Fruit fly (Drosophila melanogaster) whole organism, embryonic: Measurements from ENCODE around the gene CG5805.

Source experiments
- Bgb ChIP-seq: fragments of 200-800 bp; sonication (Bioruptor generic); IDR thresholded peaks from 2 replicates; pipeline ENCODE4 v1.3.6; 2022; ENCODE audit warnings: missing biosample characterization, missing genetic modification characterization; ENCODE audit not compliant: partially characterized antibody
- CG10209 ChIP-seq: fragments of 200-800 bp; sonication (Bioruptor generic); optimal IDR thresholded peaks from 3 replicates; lab custom pipeline; 2017; ENCODE audit warnings: missing biosample characterization, mild to moderate bottlenecking, missing genetic modification characterization, missing genetic modification reagents
- CG10462 ChIP-seq: fragments of 200-800 bp; sonication (Bioruptor generic); optimal IDR thresholded peaks from 2 replicates; lab custom pipeline; 2016; ENCODE audit warnings: missing biosample characterization, missing genetic modification characterization
- CG12104 ChIP-seq: fragments of 200-800 bp; sonication (Bioruptor generic); optimal IDR thresholded peaks from 3 replicates; lab custom pipeline; 2016; ENCODE audit warnings: missing biosample characterization, missing genetic modification characterization
- CG12391 ChIP-seq: fragments of 200-800 bp; sonication (Bioruptor generic); optimal IDR thresholded peaks from 3 replicates; lab custom pipeline; 2018; ENCODE audit warnings: missing biosample characterization, mild to moderate bottlenecking, missing genetic modification characterization, moderate library complexity
- CG15696 ChIP-seq: fragments of 200-800 bp; sonication (Bioruptor generic); optimal IDR thresholded peaks from 2 replicates; lab custom pipeline; 2019; ENCODE audit warnings: missing biosample characterization, mild to moderate bottlenecking, missing genetic modification characterization, moderate library complexity
- CG2129 ChIP-seq: fragments of 200-800 bp; sonication (Bioruptor generic); IDR thresholded peaks from 2 replicates; pipeline ENCODE4 v1.3.6; 2022; ENCODE audit warnings: missing biosample characterization, missing genetic modification characterization; ENCODE audit not compliant: partially characterized antibody
- CG3163 ChIP-seq: fragments of 200-800 bp; sonication (Bioruptor generic); optimal IDR thresholded peaks from 3 replicates; lab custom pipeline; 2016; ENCODE audit warnings: missing biosample characterization, missing genetic modification characterization
- CG32767 ChIP-seq: fragments of 200-800 bp; sonication (Bioruptor generic); IDR thresholded peaks from 2 replicates; pipeline ENCODE4 v1.3.6; 2022; ENCODE audit warnings: missing biosample characterization, missing genetic modification characterization
- CG3847 ChIP-seq: fragments of 200-800 bp; sonication (Bioruptor generic); IDR thresholded peaks from 2 replicates; pipeline ENCODE4 v1.3.6; 2022; ENCODE audit warnings: missing biosample characterization, missing genetic modification characterization
- CG43689 ChIP-seq: fragments of 200-800 bp; sonication (Bioruptor generic); IDR thresholded peaks from 2 replicates; pipeline ENCODE4 v1.3.6; 2022; ENCODE audit warnings: missing biosample characterization, missing genetic modification characterization
- CG9437 ChIP-seq: fragments of 200-800 bp; sonication (Bioruptor generic); optimal IDR thresholded peaks from 2 replicates; lab custom pipeline; 2018; ENCODE audit warnings: missing biosample characterization, mild to moderate bottlenecking, missing genetic modification characterization
- CG9797 ChIP-seq: fragments of 200-800 bp; sonication (Bioruptor generic); optimal IDR thresholded peaks from 3 replicates; lab custom pipeline; 2018; ENCODE audit warnings: missing biosample characterization, mild to moderate bottlenecking, missing genetic modification characterization
- CkIIα-i1 ChIP-seq: fragments of 200-800 bp; sonication (Bioruptor generic); IDR thresholded peaks from 2 replicates; pipeline ENCODE4 v1.3.6; 2022; ENCODE audit warnings: missing biosample characterization, missing genetic modification characterization
- Dfd ChIP-seq, 2 experiments: fragments of >200 bp; optimal IDR thresholded peaks; 2 replicates each; lab custom pipeline; 2017; ENCODE audit warnings: missing biosample characterization in 2 of 2, missing genetic modification characterization in 2 of 2
- Dip2 ChIP-seq: fragments of 200-800 bp; sonication (Bioruptor generic); IDR thresholded peaks from 2 replicates; pipeline ENCODE4 v1.3.6; 2022; ENCODE audit warnings: missing biosample characterization, missing genetic modification characterization
- Doc3 ChIP-seq: fragments of 200-800 bp; sonication (Bioruptor generic); IDR thresholded peaks from 3 replicates; pipeline ENCODE4 v1.3.6; 2022; ENCODE audit warnings: missing biosample characterization, missing genetic modification characterization; ENCODE audit not compliant: partially characterized antibody
- GATAe ChIP-seq: fragments of 200-800 bp; sonication (Bioruptor generic); conservative IDR thresholded peaks from 2 replicates; pipeline ENCODE4 v1.3.6; 2022; ENCODE audit warnings: missing biosample characterization, missing genetic modification characterization
- Hmx ChIP-seq: fragments of 200-800 bp; sonication (Bioruptor generic); optimal IDR thresholded peaks from 2 replicates; lab custom pipeline; 2016; ENCODE audit warnings: missing biosample characterization, missing genetic modification characterization
- Kr ChIP-seq: fragments of 200-800 bp; sonication (Bioruptor generic); optimal IDR thresholded peaks from 2 replicates; lab custom pipeline; 2017; ENCODE audit warnings: missing biosample characterization, mild to moderate bottlenecking, missing genetic modification characterization
- Lhr ChIP-seq: fragments of 200-800 bp; sonication (Bioruptor generic); optimal IDR thresholded peaks from 3 replicates; lab custom pipeline; 2017; ENCODE audit warnings: mild to moderate bottlenecking, missing biosample characterization, missing genetic modification reagents, missing genetic modification characterization
- Meics ChIP-seq: fragments of 200-800 bp; sonication (Bioruptor generic); optimal IDR thresholded peaks from 2 replicates; lab custom pipeline; 2017; ENCODE audit warnings: missing biosample characterization, mild to moderate bottlenecking, missing genetic modification characterization
- Nf-YB ChIP-seq: fragments of 200-800 bp; sonication (Bioruptor generic); optimal IDR thresholded peaks from 3 replicates; lab custom pipeline; 2019; ENCODE audit warnings: missing biosample characterization, mild to moderate bottlenecking, missing genetic modification characterization, moderate library complexity
- Side ChIP-seq: fragments of 200-800 bp; sonication (Bioruptor generic); optimal IDR thresholded peaks from 2 replicates; lab custom pipeline; 2016; ENCODE audit warnings: missing biosample characterization, missing genetic modification characterization
- Sry-β ChIP-seq: fragments of 200-800 bp; sonication (Bioruptor generic); optimal IDR thresholded peaks from 2 replicates; lab custom pipeline; 2018; ENCODE audit warnings: missing biosample characterization, mild to moderate bottlenecking, missing genetic modification characterization, moderate library complexity
- TFAM ChIP-seq: fragments of 200-800 bp; sonication (Bioruptor generic); optimal IDR thresholded peaks from 2 replicates; lab custom pipeline; 2017; ENCODE audit warnings: missing biosample characterization, missing genetic modification characterization, inconsistent platforms
- amos ChIP-seq: fragments of 200-800 bp; sonication (Bioruptor generic); IDR thresholded peaks from 2 replicates; pipeline ENCODE4 v1.3.6; 2022; ENCODE audit warnings: missing biosample characterization, missing genetic modification characterization; ENCODE audit not compliant: partially characterized antibody
- chinmo ChIP-seq: fragments of 200-800 bp; sonication (Bioruptor generic); IDR thresholded peaks from 4 replicates; pipeline ENCODE4 v1.3.6; 2022; ENCODE audit warnings: missing biosample characterization, missing genetic modification characterization; ENCODE audit not compliant: partially characterized antibody
- dm ChIP-seq: fragments of 200-800 bp; sonication (Bioruptor generic); optimal IDR thresholded peaks from 3 replicates; lab custom pipeline; 2016; ENCODE audit warnings: missing biosample characterization, missing genetic modification characterization
- dmrt11E ChIP-seq: fragments of 200-800 bp; sonication (Bioruptor generic); optimal IDR thresholded peaks from 3 replicates; lab custom pipeline; 2018; ENCODE audit warnings: missing biosample characterization, mild to moderate bottlenecking, missing genetic modification characterization, moderate library complexity
- dpn ChIP-seq, 2 experiments: fragments of 200-800 bp; sonication (Bioruptor generic); optimal IDR thresholded peaks; 3 replicates each; lab custom pipeline; 2016; ENCODE audit warnings: missing biosample characterization in 2 of 2, missing genetic modification characterization in 2 of 2
- esg ChIP-seq: fragments of 200-800 bp; sonication (Bioruptor generic); conservative IDR thresholded peaks from 2 replicates; pipeline ENCODE4 v1.3.6; 2022; ENCODE audit warnings: missing biosample characterization, missing genetic modification characterization
- exex ChIP-seq: fragments of 200-800 bp; sonication (Bioruptor generic); optimal IDR thresholded peaks from 4 replicates; lab custom pipeline; 2018; ENCODE audit warnings: missing biosample characterization, mild to moderate bottlenecking, missing genetic modification characterization, moderate library complexity
- fd3F ChIP-seq: fragments of 200-800 bp; sonication (Bioruptor generic); optimal IDR thresholded peaks from 2 replicates; lab custom pipeline; 2018; ENCODE audit warnings: missing biosample characterization, mild to moderate bottlenecking, missing genetic modification characterization, moderate library complexity
- fu2 ChIP-seq: fragments of 200-800 bp; sonication (Bioruptor generic); optimal IDR thresholded peaks from 2 replicates; lab custom pipeline; 2016; ENCODE audit warnings: missing biosample characterization, missing genetic modification characterization
- gcm2 ChIP-seq: fragments of 200-800 bp; sonication (Bioruptor generic); optimal IDR thresholded peaks from 2 replicates; lab custom pipeline; 2016; ENCODE audit warnings: missing biosample characterization, missing genetic modification characterization
- gro ChIP-seq: fragments of 200-800 bp; sonication (Bioruptor generic); optimal IDR thresholded peaks from 2 replicates; lab custom pipeline; 2016; ENCODE audit warnings: missing biosample characterization, missing genetic modification characterization
- gt ChIP-seq: fragments of 200-800 bp; sonication (Bioruptor generic); IDR thresholded peaks from 2 replicates; pipeline ENCODE4 v1.3.6; 2022; ENCODE audit warnings: missing biosample characterization, missing genetic modification characterization
- ham ChIP-seq: fragments of 200-800 bp; sonication (Bioruptor generic); IDR thresholded peaks from 2 replicates; pipeline ENCODE4 v1.3.6; 2022; ENCODE audit warnings: missing biosample characterization, missing genetic modification characterization
- her ChIP-seq: fragments of 200-800 bp; sonication (Bioruptor generic); optimal IDR thresholded peaks from 2 replicates; lab custom pipeline; 2016; ENCODE audit warnings: missing biosample characterization, missing genetic modification characterization
- lov ChIP-seq, 2 experiments: fragments of 200-800 bp in 1 of 2; fragments of >200 bp in 1 of 2; sonication (Bioruptor generic) in 1 of 2; IDR thresholded peaks in 1 of 2; optimal IDR thresholded peaks in 1 of 2; 2 replicates in 1 of 2; 3 replicates in 1 of 2; pipeline versions ENCODE4 v1.3.6 to Lab custom; 2017 to 2022; ENCODE audit warnings: missing biosample characterization in 1 of 2, missing genetic modification characterization in 1 of 2
- mld ChIP-seq: fragments of 200-800 bp; sonication (Bioruptor generic); IDR thresholded peaks from 3 replicates; pipeline ENCODE4 v1.3.6; 2022; ENCODE audit warnings: missing biosample characterization, missing genetic modification characterization; ENCODE audit not compliant: partially characterized antibody
- odd ChIP-seq: fragments of 200-800 bp; sonication (Bioruptor generic); optimal IDR thresholded peaks from 2 replicates; lab custom pipeline; 2017; ENCODE audit warnings: missing biosample characterization, mild to moderate bottlenecking, missing genetic modification characterization
- onecut ChIP-seq: fragments of 200-800 bp; sonication (Bioruptor generic); IDR thresholded peaks from 2 replicates; pipeline ENCODE4 v1.3.6; 2022; ENCODE audit warnings: missing biosample characterization, missing genetic modification characterization
- pzg ChIP-seq: fragments of 200-800 bp; sonication (Bioruptor generic); optimal IDR thresholded peaks from 3 replicates; lab custom pipeline; 2018; ENCODE audit warnings: missing biosample characterization, mild to moderate bottlenecking, missing genetic modification characterization, moderate library complexity
- sim ChIP-seq: fragments of 200-800 bp; sonication (Bioruptor generic); IDR thresholded peaks from 2 replicates; pipeline ENCODE4 v1.3.6; 2022; ENCODE audit warnings: missing biosample characterization, missing genetic modification characterization
- slbo ChIP-seq: fragments of 200-800 bp; sonication (Bioruptor generic); IDR thresholded peaks from 2 replicates; pipeline ENCODE4 v1.3.6; 2022; ENCODE audit warnings: missing biosample characterization, missing genetic modification characterization
- sqz ChIP-seq: fragments of 200-800 bp; sonication (Bioruptor generic); optimal IDR thresholded peaks from 3 replicates; lab custom pipeline; 2018; ENCODE audit warnings: missing biosample characterization, mild to moderate bottlenecking, missing genetic modification characterization
- trh ChIP-seq: fragments of 200-800 bp; sonication (Bioruptor generic); optimal IDR thresholded peaks from 2 replicates; lab custom pipeline; 2016; ENCODE audit warnings: missing biosample characterization, missing genetic modification characterization
- wek ChIP-seq: fragments of 200-800 bp; sonication (Bioruptor generic); optimal IDR thresholded peaks from 3 replicates; lab custom pipeline; 2018; ENCODE audit warnings: missing biosample characterization, mild to moderate bottlenecking, missing genetic modification characterization, moderate library complexity

The CG5805 gene

DNA sequence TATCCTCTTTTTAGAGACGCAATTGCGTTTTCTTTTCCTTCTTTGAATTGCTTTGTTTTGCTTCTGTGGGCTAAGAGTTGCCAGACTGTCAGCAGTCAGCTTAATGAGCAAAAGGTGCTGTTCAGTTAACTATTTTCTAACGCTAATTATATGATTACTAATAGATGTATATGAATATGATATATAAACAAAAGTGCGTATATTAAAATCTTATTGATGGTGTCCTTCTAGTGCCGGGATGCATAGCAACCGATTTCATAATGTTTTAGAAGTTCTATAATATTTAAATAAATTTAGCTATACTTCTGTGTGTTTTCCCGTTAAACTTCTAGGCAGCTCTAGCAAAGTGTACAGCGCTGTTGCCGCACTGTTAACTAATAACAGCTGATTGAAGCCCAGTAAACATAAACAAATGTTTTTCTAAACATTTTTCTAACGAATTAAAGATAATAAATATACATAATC lies 42.7 kb upstream of the CG5805 start, which contains the start of the genes Kaz and CG43273 (continued):
- TF ChIP-seq dm (no peak), CG12104 (GFP tag; lab: Kevin White, UChicago) (peak; percentile 0), Sry-β (peak; percentile 100), amos (GFP tag; lab: Robert Waterston, UW) (no peak), Nf-YB (GFP tag; lab: Kevin White, UChicago) (no peak), chinmo (GFP tag; lab: Robert Waterston, UW) (no peak), slbo (peak; percentile 71), onecut (GFP tag; lab: Robert Waterston, UW) (no peak), dmrt11E (tag; lab: Kevin White, UChicago) (peak; percentile 40), CG3163 (GFP tag; lab: Kevin White, UChicago) (no peak), CG2129 (no peak), CG32767 (GFP tag; lab: Robert Waterston, UW) (no peak; the same call in 1 of the 2 replicates), exex (tag; lab: Kevin White, UChicago) (no peak), sqz (GFP tag; lab: Kevin White, UChicago) (no peak), Dfd (GFP tag; optimal IDR thresholded peaks at IDR 0.05; lab: Kevin White, UChicago) (no peak), Hmx (GFP tag; lab: Kevin White, UChicago) (no peak), Kr (GFP tag; lab: Kevin White, UChicago) (no peak), Meics (GFP tag; lab: Kevin White, UChicago) (peak; percentile 58), wek (GFP tag; lab: Kevin White, UChicago) (no peak), Lhr (GFP tag; lab: Kevin White, UChicago) (no peak), Side (GFP tag; lab: Kevin White, UChicago) (no peak), CG15696 (tag; lab: Kevin White, UChicago) (peak; percentile 67), sim (GFP tag; lab: Robert Waterston, UW) (no peak), CG12391 (tag; lab: Kevin White, UChicago) (peak; percentile 81), CG10209 (GFP tag; lab: Kevin White, UChicago) (peak; percentile 37), trh (GFP tag; lab: Kevin White, UChicago) (no peak), her (no peak), CG43689 (GFP tag; lab: Robert Waterston, UW) (no peak), Dip2 (GFP tag; lab: Robert Waterston, UW) (no peak), lov (optimal IDR thresholded peaks at IDR 0.05; lab: Kevin White, UChicago) (no peak), lov (GFP tag; IDR thresholded peaks at IDR 0.05; lab: Robert Waterston, UW) (no peak), TFAM (GFP tag; lab: Kevin White, UChicago) (no peak), Doc3 (GFP tag; lab: Robert Waterston, UW) (no peak), Bgb (no peak), CG9437 (GFP tag; lab: Kevin White, UChicago) (peak; percentile 25), odd (no peak), ham (no peak), CG3847 (peak; percentile 75), CkIIα-i1 (GFP tag; lab: Robert Waterston, UW) (no peak), gt (GFP tag; lab: Robert Waterston, UW) (no peak), GATAe (GFP tag; lab: Robert Waterston, UW) (no peak), CG10462 (GFP tag; lab: Kevin White, UChicago) (peak; percentile 44), gcm2 (no peak), pzg (peak; percentile 35), gro (GFP tag; lab: Kevin White, UChicago) (no peak), dpn (GFP tag; optimal IDR thresholded peaks at IDR 0.05; lab: Kevin White, UChicago) (peak in 1 of 2 experiments; percentile 68), CG9797 (GFP tag; lab: Kevin White, UChicago) (no peak), mld (GFP tag; lab: Robert Waterston, UW) (no peak), fu2 (GFP tag; lab: Kevin White, UChicago) (no peak), esg (peak; percentile 25; the same call in 1 of the 2 replicates), fd3F (GFP tag; lab: Kevin White, UChicago) (peak; percentile 33)
